Fruit fly (Drosophila melanogaster): ENCODE measurements around the gene b.

The b gene

dm6 chr2L:13803805-13804560, 17.1 kb upstream of the b start:
- TF ChIP-seq Jra (GFP tag; optimal IDR thresholded peaks at IDR 0.05), result no peak
- TF ChIP-seq dl (GFP tag; optimal IDR thresholded peaks at IDR 0.05; ENCODE audit: insufficient read depth in 1 of 2, partially characterized antibody in 2 of 2), result no peak
- no peak for TF ChIP-seq tai (GFP tag; optimal IDR thresholded peaks at IDR 0.05)
- TF ChIP-seq HLH106 (tag; optimal IDR thresholded peaks at IDR 0.05), result no peak
- peak in 1 of 2 experiments; percentile 4 for TF ChIP-seq foxo (GFP tag; optimal IDR thresholded peaks at IDR 0.05)
- TF ChIP-seq rgr (GFP tag; optimal IDR thresholded peaks at IDR 0.05), result no peak
- TF ChIP-seq OdsH (GFP tag; optimal IDR thresholded peaks at IDR 0.05), result no peak
- TF ChIP-seq lola (GFP tag; optimal IDR thresholded peaks at IDR 0.05), result no peak
- TF ChIP-seq N (GFP tag; optimal IDR thresholded peaks at IDR 0.05), result no peak
- TF ChIP-seq Sp1 (GFP tag; optimal IDR thresholded peaks at IDR 0.05), result no peak
- TF ChIP-seq woc (GFP tag; optimal IDR thresholded peaks at IDR 0.05), result no peak
- no peak for TF ChIP-seq ey (GFP tag; optimal IDR thresholded peaks at IDR 0.05)
- no peak for TF ChIP-seq CG9705 (GFP tag; optimal IDR thresholded peaks at IDR 0.05)
- TF ChIP-seq dsf (GFP tag; optimal IDR thresholded peaks at IDR 0.05; ENCODE audit: borderline replicate concordance), result no peak
- no peak for TF ChIP-seq dmrt93B (GFP tag; optimal IDR thresholded peaks at IDR 0.05)
- no peak for TF ChIP-seq Mio (GFP tag; optimal IDR thresholded peaks at IDR 0.05)
- no peak for TF ChIP-seq Hr83 (GFP tag; optimal IDR thresholded peaks at IDR 0.05; ENCODE audit: poor library complexity, severe bottlenecking)
- TF ChIP-seq brk (GFP tag; optimal IDR thresholded peaks at IDR 0.05), result no peak
- no peak for TF ChIP-seq CrebA (GFP tag; optimal IDR thresholded peaks at IDR 0.05; ENCODE audit: borderline replicate concordance)
- TF ChIP-seq br (GFP tag; optimal IDR thresholded peaks at IDR 0.05), result peak; percentile 44
- no peak for TF ChIP-seq jim (GFP tag; optimal IDR thresholded peaks at IDR 0.05)
- TF ChIP-seq pan (optimal IDR thresholded peaks at IDR 0.05), result no peak
- TF ChIP-seq usp (GFP tag; optimal IDR thresholded peaks at IDR 0.05), result no peak
- no peak for TF ChIP-seq Dif (GFP tag; optimal IDR thresholded peaks at IDR 0.05; ENCODE audit: partially characterized antibody)
- TF ChIP-seq Rel (GFP tag; optimal IDR thresholded peaks at IDR 0.05), result no peak
- peak; percentile 52 for TF ChIP-seq Rel (tag; optimal IDR thresholded peaks at IDR 0.05)
- no peak for TF ChIP-seq fru (GFP tag; optimal IDR thresholded peaks at IDR 0.05)
- TF ChIP-seq Vsx2 (GFP tag; optimal IDR thresholded peaks at IDR 0.05; ENCODE audit: partially characterized antibody), result no peak

DNA sequence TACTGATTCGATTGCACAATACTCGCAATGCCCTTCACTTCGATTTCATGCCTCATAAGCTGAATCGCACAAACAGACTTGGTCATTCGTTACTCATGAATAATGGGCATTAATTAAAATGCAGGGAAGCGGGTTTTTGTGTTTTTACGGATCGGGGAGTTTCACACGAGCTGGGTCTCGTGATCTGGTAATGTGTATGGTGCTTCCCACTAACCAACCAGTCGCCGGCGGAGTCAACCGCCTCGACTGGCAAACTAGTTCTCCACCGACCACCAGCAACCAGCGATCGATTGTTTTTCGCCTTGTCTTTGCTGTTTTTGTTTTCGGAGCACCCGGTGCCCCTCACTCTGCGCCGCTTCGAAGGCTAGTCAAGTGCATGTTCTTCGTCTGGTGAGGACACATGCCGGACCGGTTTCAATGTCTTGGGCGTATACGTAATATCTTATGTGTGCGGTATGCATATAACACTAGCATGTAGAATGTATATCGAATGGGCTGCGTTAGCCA, 16.4 kb upstream of the b start:
- TF ChIP-seq sv (GFP tag; optimal IDR thresholded peaks at IDR 0.05) (no peak), woc (GFP tag; optimal IDR thresholded peaks at IDR 0.05) (no peak), pan (optimal IDR thresholded peaks at IDR 0.05) (no peak), Hr83 (GFP tag; optimal IDR thresholded peaks at IDR 0.05; ENCODE audit: poor library complexity, severe bottlenecking) (peak; percentile 10), dsf (GFP tag; optimal IDR thresholded peaks at IDR 0.05; ENCODE audit: borderline replicate concordance) (no peak), Dif (GFP tag; optimal IDR thresholded peaks at IDR 0.05; ENCODE audit: partially characterized antibody) (peak; percentile 4), Rel (GFP tag; optimal IDR thresholded peaks at IDR 0.05) (no peak), Rel (tag; optimal IDR thresholded peaks at IDR 0.05) (peak; percentile 8), CG32264 (GFP tag; optimal IDR thresholded peaks at IDR 0.05) (no peak), brk (GFP tag; optimal IDR thresholded peaks at IDR 0.05) (no peak)

DNA sequence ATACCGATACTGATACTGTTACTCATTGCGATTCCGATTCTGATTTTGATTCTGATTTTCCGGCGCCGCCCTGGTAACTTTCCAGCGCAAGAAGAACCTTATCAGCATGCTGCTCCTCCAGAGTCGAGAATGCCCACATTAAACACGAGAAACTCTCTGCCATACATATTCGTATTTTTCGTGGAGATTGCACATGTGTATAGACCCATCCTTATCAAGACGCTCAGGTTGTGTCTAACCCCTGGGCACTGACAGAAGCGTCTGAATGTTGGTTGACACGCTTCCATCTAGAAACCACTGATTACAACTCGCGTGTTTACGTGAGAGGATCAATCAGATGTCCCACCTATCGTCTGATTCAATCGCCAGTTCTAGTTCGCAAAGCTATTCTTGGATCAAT, 15.9 kb upstream of the b start:
- TF ChIP-seq CrebA (GFP tag; optimal IDR thresholded peaks at IDR 0.05; ENCODE audit: borderline replicate concordance) (no peak), Vsx2 (GFP tag; optimal IDR thresholded peaks at IDR 0.05; ENCODE audit: partially characterized antibody) (no peak), HLH106 (tag; optimal IDR thresholded peaks at IDR 0.05) (no peak), tai (GFP tag; optimal IDR thresholded peaks at IDR 0.05) (no peak), rgr (GFP tag; optimal IDR thresholded peaks at IDR 0.05) (no peak)

DNA sequence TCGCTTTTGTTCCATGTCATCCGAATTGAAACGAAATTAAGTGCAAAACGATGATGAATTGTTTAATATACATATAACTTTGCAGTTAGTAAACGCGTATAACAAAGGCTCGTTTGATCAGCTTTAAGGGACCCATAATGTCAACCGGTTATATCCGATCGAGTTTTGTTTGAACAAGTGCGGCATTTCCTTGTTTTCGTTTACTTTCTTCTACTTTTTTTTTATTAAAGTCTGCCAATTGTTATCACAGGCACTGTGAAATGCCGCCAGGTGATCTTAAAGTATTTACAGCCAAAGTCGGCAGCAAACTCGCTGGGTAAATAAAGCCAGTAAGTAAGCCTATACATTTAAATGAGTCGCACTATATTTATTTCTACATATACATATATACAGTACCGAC, 14.0 kb upstream of the b start:
- TF ChIP-seq CG32264 (GFP tag; optimal IDR thresholded peaks at IDR 0.05), result no peak
- peak; percentile 42 for TF ChIP-seq fru (GFP tag; optimal IDR thresholded peaks at IDR 0.05)
- TF ChIP-seq Hr83 (GFP tag; optimal IDR thresholded peaks at IDR 0.05; ENCODE audit: poor library complexity, severe bottlenecking), result peak; percentile 76
- TF ChIP-seq OdsH (GFP tag; optimal IDR thresholded peaks at IDR 0.05), result peak; percentile 13
- TF ChIP-seq h (GFP tag; optimal IDR thresholded peaks at IDR 0.05), result peak; percentile 55
- no peak for TF ChIP-seq dsf (GFP tag; optimal IDR thresholded peaks at IDR 0.05; ENCODE audit: borderline replicate concordance)
- TF ChIP-seq ey (GFP tag; optimal IDR thresholded peaks at IDR 0.05), result no peak
- TF ChIP-seq rgr (GFP tag; optimal IDR thresholded peaks at IDR 0.05), result peak; percentile 52
- TF ChIP-seq Myc (optimal IDR thresholded peaks at IDR 0.05), result no peak
- no peak for TF ChIP-seq Dif (GFP tag; optimal IDR thresholded peaks at IDR 0.05; ENCODE audit: partially characterized antibody)
